Worm (Caenorhabditis elegans): ENCODE measurements around the gene skr-14.

- TF ChIP-seq ztf-1 (GFP tag; conservative IDR thresholded peaks at IDR 0.05) (no peak), elt-1 (tag; optimal IDR thresholded peaks at IDR 0.05) (no peak)
These were observed 29.2 kb upstream of the skr-14 start, which contains the start of gene rft-2 for ce11 chrV:4450523-4451089.

All from whole organism, L2 larva.